Worm (Caenorhabditis elegans) whole organism, young adult: ENCODE results near the gene T24A6.1.

Experiments
- F23B12.7 ChIP-seq: sonication (generic microtip); optimal IDR thresholded peaks from 2 replicates; lab custom pipeline; 2017; ENCODE audit warnings: missing genetic modification characterization, mild to moderate bottlenecking, missing compliant biosample characterization, antibody characterized with exemption, moderate library complexity; ENCODE audit not compliant: insufficient read depth
- F55B11.4 ChIP-seq: sonication (generic microtip); optimal IDR thresholded peaks from 2 replicates; lab custom pipeline; 2016; ENCODE audit warnings: missing compliant biosample characterization, missing genetic modification characterization, borderline replicate concordance; ENCODE audit not compliant: insufficient read depth
- F57A8.1 ChIP-seq: fragments of 200-800 bp; sonication (Bioruptor generic); optimal IDR thresholded peaks from 2 replicates; lab custom pipeline; 2018; ENCODE audit warnings: mild to moderate bottlenecking, missing genetic modification characterization, moderate library complexity, missing compliant biosample characterization
- K11D2.4 ChIP-seq: fragments of 200-800 bp; sonication (Bioruptor generic); IDR thresholded peaks from 2 replicates; pipeline ENCODE4 v1.3.6; 2022; ENCODE audit warnings: missing genetic modification reagents, missing genetic modification characterization, missing compliant biosample characterization
- cebp-1 ChIP-seq, 2 experiments: fragments of 200-800 bp in 1 of 2; sonication (Bioruptor generic) in 1 of 2; sonication (generic microtip) in 1 of 2; IDR thresholded peaks in 1 of 2; optimal IDR thresholded peaks in 1 of 2; 2 replicates each; pipeline versions ENCODE4 v1.3.6 to Lab custom; 2017 to 2022; ENCODE audit warnings: missing compliant biosample characterization in 2 of 2, missing genetic modification characterization in 2 of 2, mild to moderate bottlenecking in 1 of 2, missing genetic modification reagents in 1 of 2, moderate library complexity in 1 of 2
- efl-1 ChIP-seq: fragments of 150-350 bp; optimal IDR thresholded peaks from 2 replicates; lab custom pipeline; 2014; ENCODE audit warnings: missing biosample characterization, missing genetic modification reagents, missing genetic modification characterization
- him-1 ChIP-seq: sonication (generic microtip); optimal IDR thresholded peaks from 2 replicates; lab custom pipeline; 2016; ENCODE audit warnings: missing genotype, missing genetic modification reagents, missing genetic modification characterization, missing compliant biosample characterization
- hmg-20 ChIP-seq: fragments of 200-800 bp; sonication (Bioruptor generic); IDR thresholded peaks from 2 replicates; pipeline ENCODE4 v1.3.6; 2022; ENCODE audit warnings: missing genetic modification reagents, missing genetic modification characterization, missing compliant biosample characterization
- madf-10 ChIP-seq: sonication (generic microtip); optimal IDR thresholded peaks from 2 replicates; lab custom pipeline; 2016; ENCODE audit warnings: mild to moderate bottlenecking, missing genetic modification characterization, missing compliant biosample characterization
- nhr-90 ChIP-seq: sonication (generic microtip); optimal IDR thresholded peaks from 2 replicates; lab custom pipeline; 2016; ENCODE audit warnings: missing genotype, mild to moderate bottlenecking, missing genetic modification characterization, missing compliant biosample characterization
- snpc-4 ChIP-seq, 5 experiments: fragments of 150-350 bp in 1 of 5; sonication (generic microtip) in 4 of 5; optimal IDR thresholded peaks; 2 replicates each; lab custom pipeline; 2014 to 2018; ENCODE audit warnings: missing genetic modification characterization in 5 of 5, missing biosample characterization in 3 of 5, antibody characterized with exemption in 2 of 5, mild to moderate bottlenecking in 2 of 5, missing compliant biosample characterization in 2 of 5, missing genotype in 2 of 5, moderate library complexity in 2 of 5, missing genetic modification reagents in 1 of 5
- unc-130 ChIP-seq: sonication (generic microtip); optimal IDR thresholded peaks from 2 replicates; lab custom pipeline; 2016; ENCODE audit warnings: missing genetic modification reagents, missing genetic modification characterization, missing compliant biosample characterization
- unc-62 ChIP-seq: fragments of 150-350 bp; optimal IDR thresholded peaks from 2 replicates; lab custom pipeline; 2014; ENCODE audit warnings: missing biosample characterization, missing genetic modification reagents, missing genetic modification characterization

DNA sequence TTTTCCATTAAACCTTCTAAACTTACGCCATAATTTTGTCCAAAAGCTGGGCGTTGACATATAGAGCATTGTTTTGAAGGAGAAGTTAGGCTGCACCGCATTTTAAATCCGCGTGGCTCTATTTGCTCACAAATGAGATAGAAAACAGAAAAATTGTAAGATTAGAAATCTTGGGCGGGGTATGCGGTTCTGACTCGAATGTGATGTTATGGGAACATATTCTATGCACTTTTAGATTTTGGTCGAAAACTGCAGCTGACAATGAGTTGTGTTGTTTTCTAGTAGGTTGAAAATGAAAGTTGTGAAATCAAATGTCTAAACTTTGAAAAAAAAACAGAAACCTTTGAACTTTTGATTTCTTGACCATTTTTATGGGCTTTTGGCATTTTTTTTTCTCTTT lies 15.5 kb upstream of the T24A6.1 start, which contains the start of gene nhr-222:
- no peak for TF ChIP-seq madf-10 (tag; lab: Kevin White, UChicago)
- no peak for TF ChIP-seq K11D2.4
- no peak for TF ChIP-seq efl-1 (GFP tag; lab: Kevin White, UChicago)
- no peak for TF ChIP-seq snpc-4 (GFP tag; optimal IDR thresholded peaks at IDR 0.05; lab: Kevin White, UChicago)
- no peak for TF ChIP-seq snpc-4 (tag; optimal IDR thresholded peaks at IDR 0.05; lab: Kevin White, UChicago)
- no peak for TF ChIP-seq him-1 (tag; lab: Kevin White, UChicago)
- no peak for TF ChIP-seq F55B11.4 (tag; lab: Kevin White, UChicago)
- TF ChIP-seq unc-62: no peak
- TF ChIP-seq F57A8.1 (GFP tag; lab: Kevin White, UChicago): no peak
- no peak for TF ChIP-seq unc-130 (GFP tag; lab: Kevin White, UChicago)
- TF ChIP-seq hmg-20 (GFP tag; lab: Robert Waterston, UW): no peak
- TF ChIP-seq nhr-90 (tag; lab: Kevin White, UChicago): no peak
- no peak for TF ChIP-seq cebp-1 (GFP tag; IDR thresholded peaks at IDR 0.05; lab: Robert Waterston, UW)
- no peak for TF ChIP-seq cebp-1 (tag; optimal IDR thresholded peaks at IDR 0.05; lab: Kevin White, UChicago)
- TF ChIP-seq F23B12.7 (tag; lab: Kevin White, UChicago): no peak
